Worm (Caenorhabditis elegans) whole organism, L2 larva: Measurements from ENCODE around the gene spp-2.

Experiments
- ama-1 ChIP-seq: fragments of 150-350 bp; optimal IDR thresholded peaks from 2 replicates; lab custom pipeline; 2018; ENCODE audit warnings: inconsistent platforms
- unc-62 ChIP-seq: fragments of 150-350 bp; optimal IDR thresholded peaks from 2 replicates; lab custom pipeline; 2014; ENCODE audit warnings: missing biosample characterization, missing genetic modification reagents, missing genetic modification characterization

DNA sequence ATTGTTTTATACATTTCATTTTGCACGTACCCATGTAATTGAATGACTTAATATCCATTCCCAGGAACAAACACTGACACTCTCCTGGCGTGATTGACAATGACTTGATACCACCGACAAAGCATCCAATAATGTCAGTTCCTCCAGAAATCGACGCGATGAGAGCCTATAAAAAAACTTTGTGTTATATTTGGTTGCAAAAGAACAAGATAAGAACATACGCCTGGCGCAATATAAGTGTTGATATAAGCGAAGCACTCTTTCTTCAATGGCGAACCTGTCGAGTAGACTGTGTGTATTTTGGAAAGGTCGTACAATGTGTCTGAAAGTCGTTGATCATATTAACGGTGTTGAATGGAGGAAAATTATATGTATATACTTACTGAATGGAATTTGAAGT is 13.5 kb downstream of the spp-2 start:
- no peak for TF ChIP-seq ama-1
- no peak for TF ChIP-seq unc-62 (GFP tag; lab: Kevin White, UChicago)
